Fruit fly (Drosophila melanogaster): ENCODE results near the gene CG33158.
A peak's percentile ranks its signal among the peaks of the same experiment; 100 is the strongest.

CG33158 gene

dm6 chr3L:16483524-16484370, 64.3 kb downstream of the CG33158 start, which contains the start of gene aos:
Gene aos (minus strand): TSS chr3L:16483650.
- peak; percentile 85 for TF ChIP-seq rgr (GFP tag; optimal IDR thresholded peaks at IDR 0.05)
- peak; percentile 91 for TF ChIP-seq OdsH (GFP tag; optimal IDR thresholded peaks at IDR 0.05)
- TF ChIP-seq GATAd (GFP tag; optimal IDR thresholded peaks at IDR 0.05): no peak
- TF ChIP-seq Sp1 (GFP tag; optimal IDR thresholded peaks at IDR 0.05): peak; percentile 96
- peak; percentile 86 for TF ChIP-seq dmrt93B (GFP tag; optimal IDR thresholded peaks at IDR 0.05)
- peak in 1 of 2 experiments; percentile 93 for TF ChIP-seq foxo (GFP tag; optimal IDR thresholded peaks at IDR 0.05)
- peak; percentile 31 for TF ChIP-seq Jra (GFP tag; optimal IDR thresholded peaks at IDR 0.05)
- TF ChIP-seq pan (optimal IDR thresholded peaks at IDR 0.05): no peak
- TF ChIP-seq Vsx2 (GFP tag; optimal IDR thresholded peaks at IDR 0.05; ENCODE audit: partially characterized antibody): no peak
- peak; percentile 24 for TF ChIP-seq sage (GFP tag; optimal IDR thresholded peaks at IDR 0.05)
- no peak for TF ChIP-seq woc (GFP tag; optimal IDR thresholded peaks at IDR 0.05)
- TF ChIP-seq psq (GFP tag; optimal IDR thresholded peaks at IDR 0.05): peak; percentile 90
- TF ChIP-seq tai (GFP tag; optimal IDR thresholded peaks at IDR 0.05): no peak
- no peak for TF ChIP-seq usp (GFP tag; optimal IDR thresholded peaks at IDR 0.05)
- peak; percentile 35 for TF ChIP-seq Hr83 (GFP tag; optimal IDR thresholded peaks at IDR 0.05; ENCODE audit: poor library complexity, severe bottlenecking)
- TF ChIP-seq br (GFP tag; optimal IDR thresholded peaks at IDR 0.05): peak; percentile 70
- no peak for TF ChIP-seq lola (GFP tag; optimal IDR thresholded peaks at IDR 0.05)
- peak; percentile 65 for TF ChIP-seq sv (GFP tag; optimal IDR thresholded peaks at IDR 0.05)
- TF ChIP-seq Mio (GFP tag; optimal IDR thresholded peaks at IDR 0.05): no peak
- peak; percentile 94 for TF ChIP-seq HLH106 (tag; optimal IDR thresholded peaks at IDR 0.05)
- TF ChIP-seq Myc (optimal IDR thresholded peaks at IDR 0.05): no peak
- TF ChIP-seq h (GFP tag; optimal IDR thresholded peaks at IDR 0.05): peak; percentile 74
- TF ChIP-seq ey (GFP tag; optimal IDR thresholded peaks at IDR 0.05): peak; percentile 71
- TF ChIP-seq Hnf4 (GFP tag; optimal IDR thresholded peaks at IDR 0.05): peak; percentile 47
- peak; percentile 52 for TF ChIP-seq fru (GFP tag; optimal IDR thresholded peaks at IDR 0.05)
- TF ChIP-seq Rel (GFP tag; optimal IDR thresholded peaks at IDR 0.05): peak; percentile 73
- TF ChIP-seq Rel (tag; optimal IDR thresholded peaks at IDR 0.05): peak; percentile 48
- TF ChIP-seq Dif (GFP tag; optimal IDR thresholded peaks at IDR 0.05; ENCODE audit: partially characterized antibody): no peak
- peak; percentile 54 for TF ChIP-seq Dfd (GFP tag; optimal IDR thresholded peaks at IDR 0.05)
- no peak for TF ChIP-seq CrebA (GFP tag; optimal IDR thresholded peaks at IDR 0.05; ENCODE audit: borderline replicate concordance)
- TF ChIP-seq dl (GFP tag; optimal IDR thresholded peaks at IDR 0.05; ENCODE audit: insufficient read depth in 1 of 2, partially characterized antibody in 2 of 2): peak in 1 of 2 experiments; percentile 26
- TF ChIP-seq CG9705 (GFP tag; optimal IDR thresholded peaks at IDR 0.05): peak; percentile 62
- TF ChIP-seq N (GFP tag; optimal IDR thresholded peaks at IDR 0.05): no peak
- TF ChIP-seq Hr78 (GFP tag; optimal IDR thresholded peaks at IDR 0.05): no peak
- TF ChIP-seq CG32264 (GFP tag; optimal IDR thresholded peaks at IDR 0.05): peak; percentile 4
- TF ChIP-seq dsf (GFP tag; optimal IDR thresholded peaks at IDR 0.05; ENCODE audit: borderline replicate concordance): peak; percentile 35
- TF ChIP-seq Abd-B (GFP tag; optimal IDR thresholded peaks at IDR 0.05): no peak
- TF ChIP-seq jim (GFP tag; optimal IDR thresholded peaks at IDR 0.05): peak; percentile 57
- TF ChIP-seq brk (GFP tag; optimal IDR thresholded peaks at IDR 0.05): peak; percentile 49

DNA sequence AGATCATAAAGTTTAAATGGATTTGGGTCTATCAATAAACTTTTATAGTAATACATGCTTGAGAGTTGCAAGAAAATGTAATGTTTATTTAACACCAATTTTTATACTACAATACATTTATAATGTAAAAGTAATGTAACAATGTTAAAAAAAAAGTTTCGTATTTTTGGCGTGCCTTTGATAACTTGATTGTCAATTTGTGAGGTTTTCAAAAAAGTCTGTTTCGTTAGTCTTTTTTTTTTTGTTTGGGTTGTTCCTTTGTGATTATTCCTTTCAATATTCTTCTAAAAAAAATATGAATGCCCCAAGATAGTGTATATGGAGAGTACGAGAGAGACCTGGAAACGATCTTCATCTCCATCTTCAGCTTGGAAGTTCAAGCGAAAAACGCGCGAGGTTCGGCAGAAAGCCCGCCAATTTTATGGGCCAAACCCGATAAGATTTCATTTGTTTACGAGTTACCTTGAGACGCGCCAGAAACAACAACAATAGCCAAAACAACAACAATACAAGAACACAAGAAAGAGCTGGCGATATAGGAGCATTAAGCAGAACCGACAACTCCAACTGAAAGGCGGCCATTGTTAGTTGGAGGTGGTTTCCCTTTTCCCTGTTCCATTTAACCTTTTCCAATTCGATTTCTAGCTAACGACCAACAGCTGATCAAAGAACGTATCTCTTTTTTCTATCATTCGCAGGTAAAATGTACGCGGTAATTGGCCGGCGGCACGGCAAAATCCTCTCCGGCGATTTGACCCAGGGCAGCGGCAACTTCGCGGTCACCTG, 65.5 kb downstream of the CG33158 start:
- no peak for TF ChIP-seq Rel (GFP tag; optimal IDR thresholded peaks at IDR 0.05)
- peak; percentile 5 for TF ChIP-seq Rel (tag; optimal IDR thresholded peaks at IDR 0.05)
- peak; percentile 15 for TF ChIP-seq ey (GFP tag; optimal IDR thresholded peaks at IDR 0.05)
- no peak for TF ChIP-seq Dfd (GFP tag; optimal IDR thresholded peaks at IDR 0.05)
- no peak for TF ChIP-seq N (GFP tag; optimal IDR thresholded peaks at IDR 0.05)
- TF ChIP-seq lola (GFP tag; optimal IDR thresholded peaks at IDR 0.05): no peak
- TF ChIP-seq pan (optimal IDR thresholded peaks at IDR 0.05): no peak
- peak; percentile 65 for TF ChIP-seq woc (GFP tag; optimal IDR thresholded peaks at IDR 0.05)
- TF ChIP-seq Hnf4 (GFP tag; optimal IDR thresholded peaks at IDR 0.05): no peak
- TF ChIP-seq foxo (GFP tag; optimal IDR thresholded peaks at IDR 0.05): peak in 1 of 2 experiments; percentile 47
- peak; percentile 3 for TF ChIP-seq fru (GFP tag; optimal IDR thresholded peaks at IDR 0.05)
- no peak for TF ChIP-seq CG32264 (GFP tag; optimal IDR thresholded peaks at IDR 0.05)
- no peak for TF ChIP-seq Hr83 (GFP tag; optimal IDR thresholded peaks at IDR 0.05; ENCODE audit: poor library complexity, severe bottlenecking)
- TF ChIP-seq HLH106 (tag; optimal IDR thresholded peaks at IDR 0.05): no peak
- no peak for TF ChIP-seq Mio (GFP tag; optimal IDR thresholded peaks at IDR 0.05)
- TF ChIP-seq sv (GFP tag; optimal IDR thresholded peaks at IDR 0.05): no peak
- no peak for TF ChIP-seq OdsH (GFP tag; optimal IDR thresholded peaks at IDR 0.05)
- TF ChIP-seq Sp1 (GFP tag; optimal IDR thresholded peaks at IDR 0.05): no peak
- TF ChIP-seq jim (GFP tag; optimal IDR thresholded peaks at IDR 0.05): no peak
- TF ChIP-seq Jra (GFP tag; optimal IDR thresholded peaks at IDR 0.05): no peak
- TF ChIP-seq h (GFP tag; optimal IDR thresholded peaks at IDR 0.05): peak; percentile 14
- peak; percentile 34 for TF ChIP-seq psq (GFP tag; optimal IDR thresholded peaks at IDR 0.05)
- TF ChIP-seq Hr78 (GFP tag; optimal IDR thresholded peaks at IDR 0.05): no peak
- TF ChIP-seq dl (GFP tag; optimal IDR thresholded peaks at IDR 0.05; ENCODE audit: insufficient read depth in 1 of 2, partially characterized antibody in 2 of 2): no peak
